Worm (Caenorhabditis elegans): ENCODE results near the gene sra-9.

Gene sra-9

DNA sequence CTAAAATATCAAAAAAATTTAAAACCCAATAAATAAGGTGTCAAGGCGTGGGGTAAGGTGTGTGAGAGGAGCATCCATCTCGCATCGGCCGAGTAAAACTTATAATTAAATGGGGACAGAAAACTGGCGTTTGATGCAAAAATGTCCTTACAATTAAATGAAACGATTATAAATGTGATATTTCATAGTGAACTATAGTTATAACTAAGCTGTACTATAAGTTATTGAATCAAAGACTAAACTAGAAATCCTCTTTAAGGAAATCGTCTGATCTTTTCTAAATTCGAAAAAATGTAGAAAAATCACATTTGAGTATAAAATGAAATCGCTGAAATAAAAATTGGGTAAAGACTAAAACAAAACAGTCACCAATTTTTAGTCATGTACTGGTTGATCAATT, 18.6 kb downstream of the sra-9 start, which contains the start of gene sra-6:
TSS of gene sra-6 (minus strand) at position 101 of the 400 bp plus-strand sequence.
- no peak for TF ChIP-seq flh-1 (GFP tag; optimal IDR thresholded peaks at IDR 0.05)
- no peak for TF ChIP-seq ceh-39 (tag; optimal IDR thresholded peaks at IDR 0.05)
- TF ChIP-seq unc-39 (tag; optimal IDR thresholded peaks at IDR 0.05) = no peak
- no peak for TF ChIP-seq mep-1 (tag; optimal IDR thresholded peaks at IDR 0.05)
- no peak for TF ChIP-seq M03D4.4 (tag; optimal IDR thresholded peaks at IDR 0.05)
- TF ChIP-seq nhr-12 (tag; optimal IDR thresholded peaks at IDR 0.05) = no peak
- TF ChIP-seq ces-1 (GFP tag; optimal IDR thresholded peaks at IDR 0.05) = no peak
- TF ChIP-seq lin-13 (tag; optimal IDR thresholded peaks at IDR 0.05) = no peak
- no peak for TF ChIP-seq pha-4 (tag; optimal IDR thresholded peaks at IDR 0.05)
- no peak for TF ChIP-seq sptf-1 (tag; optimal IDR thresholded peaks at IDR 0.05)
- no peak for TF ChIP-seq nhr-2 (tag; optimal IDR thresholded peaks at IDR 0.05)
- no peak for TF ChIP-seq nhr-28 (tag; optimal IDR thresholded peaks at IDR 0.05)
- no peak for TF ChIP-seq sem-2 (GFP tag; optimal IDR thresholded peaks at IDR 0.05)

- no peak for TF ChIP-seq tbx-8 (GFP tag; optimal IDR thresholded peaks at IDR 0.05)
These were observed 19.4 kb downstream of the sra-9 start, which contains the start of gene F35H8.12 for ce11 chrII:9551536-9551935. Gene F35H8.12, plus strand, starts transcription at chrII:9551836.

DNA sequence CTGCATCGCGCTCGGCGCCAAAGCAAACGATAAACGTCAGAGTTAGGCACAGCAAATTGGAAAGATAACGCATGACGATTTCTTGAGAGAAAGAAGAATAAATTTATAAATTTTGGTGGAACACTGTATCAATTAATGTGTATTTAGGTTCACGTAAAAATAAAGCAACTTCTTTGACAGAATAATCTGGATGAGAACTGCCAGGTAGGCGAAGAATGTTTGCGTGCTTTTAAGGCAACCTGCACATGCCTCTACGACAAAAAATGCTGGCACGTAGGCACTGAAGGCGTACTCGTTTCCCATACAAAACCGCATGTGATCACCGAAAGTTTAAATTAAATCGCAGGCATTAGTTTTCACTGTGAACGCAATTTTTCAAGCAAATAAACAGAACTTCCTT, 21.1 kb downstream of the sra-9 start, which contains the start of gene F35H8.1:
TSS of gene F35H8.1 (minus strand) at position 101 of the 400 bp plus-strand sequence.
- no peak for TF ChIP-seq lin-13 (tag; optimal IDR thresholded peaks at IDR 0.05)
- TF ChIP-seq pha-4 (tag; optimal IDR thresholded peaks at IDR 0.05) = no peak
- TF ChIP-seq mls-2 (tag; optimal IDR thresholded peaks at IDR 0.05) = no peak
- no peak for TF ChIP-seq ham-2 (GFP tag; optimal IDR thresholded peaks at IDR 0.05)
- TF ChIP-seq nhr-237 (tag; optimal IDR thresholded peaks at IDR 0.05) = no peak
- TF ChIP-seq mab-5 (tag; optimal IDR thresholded peaks at IDR 0.05) = no peak

ce11 chrII:9554925-9555553, 22.9 kb downstream of the sra-9 start, which contains the start of gene F35H8.2:
Gene F35H8.2, plus strand, starts transcription at chrII:9555503.
- TF ChIP-seq sptf-1 (tag; optimal IDR thresholded peaks at IDR 0.05) (no peak), flh-1 (GFP tag; optimal IDR thresholded peaks at IDR 0.05) (no peak)

- TF ChIP-seq unc-120 (tag; optimal IDR thresholded peaks at IDR 0.05; ENCODE audit: poor library complexity, severe bottlenecking) (no peak), M03D4.4 (tag; optimal IDR thresholded peaks at IDR 0.05) (no peak), sem-2 (GFP tag; optimal IDR thresholded peaks at IDR 0.05) (no peak), bed-3 (GFP tag; optimal IDR thresholded peaks at IDR 0.05) (no peak), nhr-12 (tag; optimal IDR thresholded peaks at IDR 0.05) (no peak), ceh-83 (GFP tag; optimal IDR thresholded peaks at IDR 0.05) (no peak), tbx-8 (GFP tag; optimal IDR thresholded peaks at IDR 0.05) (no peak), mep-1 (tag; optimal IDR thresholded peaks at IDR 0.05) (no peak), cnd-1 (tag; optimal IDR thresholded peaks at IDR 0.05) (no peak), elt-1 (tag; optimal IDR thresholded peaks at IDR 0.05; ENCODE audit: borderline replicate concordance, insufficient read depth) (no peak), drap-1 (GFP tag; optimal IDR thresholded peaks at IDR 0.05) (no peak), lin-32 (GFP tag; optimal IDR thresholded peaks at IDR 0.05) (no peak), mls-2 (tag; optimal IDR thresholded peaks at IDR 0.05) (no peak)
These were observed 24.5 kb downstream of the sra-9 start for ce11 chrII:9556582-9556981.

DNA sequence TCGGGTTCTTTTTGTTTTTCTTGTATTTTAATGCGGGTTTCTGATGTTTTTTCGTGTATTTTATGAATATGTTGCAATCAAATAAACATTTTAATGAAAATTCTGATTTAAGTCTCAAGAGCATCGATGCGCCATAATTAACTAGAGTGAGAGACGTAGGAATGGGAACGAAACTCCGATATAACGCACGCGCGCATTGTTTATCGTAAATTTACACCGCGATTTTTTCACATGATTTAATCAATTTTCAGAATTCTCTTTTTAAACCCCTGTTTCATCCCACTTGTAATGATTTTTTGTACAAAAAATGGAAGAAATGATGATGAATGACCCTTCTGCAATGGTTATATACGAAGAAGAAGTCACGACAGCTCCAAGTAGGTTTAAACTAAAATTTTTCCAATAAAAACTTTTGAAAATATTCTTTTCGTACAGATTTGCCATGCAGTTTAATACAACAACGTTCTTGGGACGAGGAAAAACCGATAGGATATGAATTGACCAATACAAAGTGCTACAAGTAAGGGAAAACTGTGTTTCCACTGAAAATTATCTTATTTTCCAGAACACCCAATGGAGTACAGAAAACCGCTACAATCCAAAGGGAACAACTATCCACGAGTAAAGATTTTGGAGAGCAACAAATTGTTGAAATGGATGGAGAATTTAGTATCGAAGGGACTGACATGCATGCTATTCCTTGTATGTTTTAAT, 25.5 kb downstream of the sra-9 start, which contains the start of gene zfp-2:
TSS of gene zfp-2 (plus strand) at position 214 of the 714 bp plus-strand sequence.
- no peak for TF ChIP-seq elt-3 (tag; optimal IDR thresholded peaks at IDR 0.05)
- no peak for TF ChIP-seq cnd-1 (tag; optimal IDR thresholded peaks at IDR 0.05)
- peak; percentile 82 for TF ChIP-seq ces-1 (GFP tag; optimal IDR thresholded peaks at IDR 0.05)
- TF ChIP-seq lsy-2 (tag; optimal IDR thresholded peaks at IDR 0.05) = peak; percentile 8
